Worm (Caenorhabditis elegans) whole organism, L3 larva: ENCODE measurements around the gene asp-15.

Source experiments
- ama-1 ChIP-seq: fragments of 150-350 bp; optimal IDR thresholded peaks from 2 replicates; lab custom pipeline; 2018
- ceh-16 ChIP-seq: sonication (generic microtip); optimal IDR thresholded peaks from 2 replicates; lab custom pipeline; 2017; ENCODE audit warnings: missing biosample characterization, missing genetic modification characterization
- egl-27 ChIP-seq: sonication (generic microtip); optimal IDR thresholded peaks from 4 replicates; lab custom pipeline; 2017; ENCODE audit warnings: missing biosample characterization, missing genetic modification reagents, missing genetic modification characterization
- elt-1 ChIP-seq: fragments of 150-350 bp; optimal IDR thresholded peaks from 2 replicates; lab custom pipeline; 2014; ENCODE audit warnings: missing biosample characterization, missing genetic modification characterization
- elt-3 ChIP-seq, 3 experiments: fragments of 150-350 bp in 1 of 3; sonication (generic microtip) in 2 of 3; optimal IDR thresholded peaks; 2 replicates in 2 of 3; 4 replicates in 1 of 3; lab custom pipeline; 2014 to 2017; ENCODE audit warnings: missing biosample characterization in 3 of 3, missing genetic modification characterization in 3 of 3
- lin-15B ChIP-seq: fragments of 150-350 bp; optimal IDR thresholded peaks from 2 replicates; lab custom pipeline; 2014; ENCODE audit warnings: missing biosample characterization, missing genetic modification characterization
- nhr-11 ChIP-seq: fragments of 150-350 bp; optimal IDR thresholded peaks from 2 replicates; lab custom pipeline; 2014; ENCODE audit warnings: missing biosample characterization, missing genetic modification characterization
- nhr-23 ChIP-seq: fragments of 150-350 bp; optimal IDR thresholded peaks from 2 replicates; lab custom pipeline; 2014; ENCODE audit warnings: missing biosample characterization, missing genetic modification reagents, missing genetic modification characterization
- nhr-28 ChIP-seq: fragments of 150-350 bp; optimal IDR thresholded peaks from 2 replicates; lab custom pipeline; 2014; ENCODE audit warnings: missing biosample characterization, missing genetic modification characterization
- nhr-77 ChIP-seq: fragments of 150-350 bp; optimal IDR thresholded peaks from 2 replicates; lab custom pipeline; 2014; ENCODE audit warnings: missing biosample characterization, missing genetic modification characterization
- skn-1 ChIP-seq: fragments of 150-350 bp; optimal IDR thresholded peaks from 2 replicates; lab custom pipeline; 2014; ENCODE audit warnings: missing biosample characterization, missing genetic modification characterization
- unc-62 ChIP-seq: fragments of 150-350 bp; sonication (generic microtip); optimal IDR thresholded peaks from 4 replicates; lab custom pipeline; 2014; ENCODE audit warnings: missing biosample characterization, missing genetic modification reagents, missing genetic modification characterization

DNA sequence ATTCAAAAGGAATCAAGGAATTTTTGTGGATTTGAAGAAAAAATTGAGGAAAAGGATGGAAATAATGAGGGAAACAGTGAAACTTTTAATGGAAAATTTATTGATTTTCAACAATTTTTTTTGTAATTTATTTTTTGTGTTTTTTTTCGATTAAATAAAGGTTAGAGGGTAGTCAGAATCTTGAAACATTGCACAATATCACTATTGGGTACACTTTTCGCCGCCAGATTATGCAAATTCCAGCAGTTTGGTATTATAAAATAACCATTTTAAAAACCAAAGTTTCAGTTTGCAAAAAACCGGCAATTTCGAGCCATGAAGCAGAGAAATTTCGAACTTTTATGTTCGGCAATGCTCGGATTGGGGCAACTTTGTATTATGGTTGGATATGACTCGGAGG lies 13.2 kb downstream of the asp-15 start, which contains the start of gene Y39B6A.27:
- TF ChIP-seq skn-1 (tag; lab: Kevin White, UChicago) (no peak), ama-1 (lab: Kevin White, UChicago) (no peak), nhr-23 (tag; lab: Kevin White, UChicago) (no peak), unc-62 (GFP tag; lab: Kevin White, UChicago) (no peak), nhr-11 (tag; lab: Kevin White, UChicago) (no peak), ceh-16 (tag; lab: Kevin White, UChicago) (no peak), elt-1 (tag; lab: Kevin White, UChicago) (no peak), elt-3 (tag; optimal IDR thresholded peaks at IDR 0.05; lab: Kevin White, UChicago) (no peak), nhr-28 (tag; lab: Kevin White, UChicago) (no peak), nhr-77 (tag; lab: Kevin White, UChicago) (no peak), lin-15B (tag; lab: Kevin White, UChicago) (no peak), egl-27 (tag; lab: Kevin White, UChicago) (no peak)
